Worm (Caenorhabditis elegans) whole organism, L1 larva: Measurements from ENCODE around the gene C31B8.1.

ENCODE experiments used
- fkh-10 ChIP-seq: sonication (generic microtip); optimal IDR thresholded peaks from 2 replicates; lab custom pipeline; 2017; ENCODE audit warnings: missing biosample characterization, missing genetic modification reagents, missing genetic modification characterization
- tbx-2 ChIP-seq: sonication (generic microtip); optimal IDR thresholded peaks from 2 replicates; lab custom pipeline; 2016; ENCODE audit warnings: missing genetic modification characterization, missing compliant biosample characterization

- TF ChIP-seq fkh-10 (GFP tag; lab: Kevin White, UChicago) = no peak
- no peak for TF ChIP-seq tbx-2 (tag; lab: Kevin White, UChicago)
Measured at ce11 chrV:2888265-2888664, 43.1 kb upstream of the C31B8.1 start.
